Worm (Caenorhabditis elegans): ENCODE measurements around the gene rbm-17.

rbm-17 gene

ce11 chrIV:11638016-11638415, at the start of gene rbm-17:
Gene rbm-17 (plus strand): TSS chrIV:11638316.
- TF ChIP-seq unc-62 (GFP tag; optimal IDR thresholded peaks at IDR 0.05) = no peak

- TF ChIP-seq unc-62 (GFP tag; optimal IDR thresholded peaks at IDR 0.05) = no peak
These were observed 46.0 kb upstream of the rbm-17 start, which contains the start of gene spe-36 for ce11 chrIV:11592165-11592564. Gene spe-36 (minus strand): TSS chrIV:11592265.

DNA sequence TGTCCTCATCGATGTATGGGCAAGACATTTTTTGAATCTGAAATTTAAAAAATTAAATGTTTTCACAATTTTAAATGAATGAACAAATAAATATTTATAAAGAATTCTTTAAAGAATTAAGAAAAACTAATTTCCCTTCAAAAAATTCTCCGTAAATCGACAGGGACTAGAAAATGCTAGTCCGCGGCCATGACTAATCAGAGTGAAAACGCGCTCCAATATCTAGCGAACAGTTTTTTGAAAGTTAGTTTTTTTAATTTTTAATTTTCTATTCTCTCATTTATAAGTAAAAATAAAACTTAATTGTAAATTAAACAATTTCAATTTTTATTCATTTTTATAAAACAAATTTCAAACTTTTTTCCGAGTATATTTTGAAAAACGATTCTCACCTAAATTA, 45.3 kb upstream of the rbm-17 start:
- no peak for TF ChIP-seq unc-62 (GFP tag; optimal IDR thresholded peaks at IDR 0.05)

DNA sequence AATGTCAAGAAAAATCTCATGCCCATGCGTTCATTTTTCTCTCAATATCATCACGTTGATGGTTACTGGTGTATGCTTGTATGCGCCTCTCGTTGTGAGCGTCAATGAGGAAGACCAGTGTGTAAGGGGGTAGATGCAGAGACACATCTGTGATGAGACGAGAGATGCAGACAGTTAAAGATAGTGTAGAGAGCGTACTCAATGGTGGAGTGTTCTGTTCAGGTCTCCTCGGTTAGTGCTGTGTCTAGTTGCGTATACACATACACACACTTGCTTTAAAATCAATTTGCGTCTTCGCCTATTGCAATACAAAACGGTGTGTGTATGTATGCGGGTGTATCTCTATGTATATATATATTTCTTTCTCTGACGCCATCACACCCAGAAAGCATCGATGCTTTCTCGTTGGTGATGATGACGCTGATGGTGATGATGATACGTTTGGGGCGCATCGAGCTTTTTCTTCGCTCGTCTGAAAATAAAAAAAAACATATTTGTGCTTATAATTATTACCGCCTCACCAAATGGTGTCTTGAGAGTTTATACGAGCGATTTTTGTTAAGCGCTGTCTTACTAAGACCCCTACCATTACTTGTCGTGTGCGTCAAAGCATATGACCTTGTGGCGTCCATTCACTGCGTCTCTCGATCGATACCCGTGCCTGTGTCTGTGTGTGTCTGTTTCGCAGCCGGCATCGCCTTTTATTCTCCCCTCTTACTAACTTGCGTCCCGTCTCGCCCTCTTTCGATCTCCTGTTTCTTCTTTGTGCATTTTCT, 44.5 kb upstream of the rbm-17 start, which contains the start of gene F40F11.3:
TSS of gene F40F11.3 (minus strand) at position 589 of the 776 bp plus-strand sequence.
- no peak for TF ChIP-seq unc-62 (GFP tag; optimal IDR thresholded peaks at IDR 0.05)

- no peak for TF ChIP-seq unc-62 (GFP tag; optimal IDR thresholded peaks at IDR 0.05)
These were observed 43.9 kb upstream of the rbm-17 start, which contains the start of gene mig-38 for ce11 chrIV:11594191-11594673. Gene mig-38 (plus strand): TSS chrIV:11594244.

ce11 chrIV:11597079-11597478, 41.0 kb upstream of the rbm-17 start:
- TF ChIP-seq unc-62 (GFP tag; optimal IDR thresholded peaks at IDR 0.05) = no peak

DNA sequence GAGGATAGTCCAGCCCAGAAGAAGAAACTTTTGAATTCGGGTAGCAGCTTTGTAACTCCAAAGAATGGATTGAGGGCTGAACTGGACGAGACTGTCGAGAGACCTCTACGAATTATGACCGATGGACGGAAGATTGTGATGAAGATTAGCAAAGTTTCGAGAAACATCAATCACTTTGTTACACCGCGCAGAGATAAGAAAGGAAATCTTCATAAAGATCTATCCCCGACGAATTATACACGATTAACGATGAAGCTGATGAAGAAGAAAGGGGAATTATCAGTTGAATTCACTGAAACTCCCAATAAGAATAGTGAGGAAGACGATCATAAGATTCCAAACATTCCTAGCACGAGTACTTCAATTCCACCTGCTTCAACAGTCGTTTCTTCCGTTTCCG, 38.4 kb upstream of the rbm-17 start:
- no peak for TF ChIP-seq unc-62 (GFP tag; optimal IDR thresholded peaks at IDR 0.05)

DNA sequence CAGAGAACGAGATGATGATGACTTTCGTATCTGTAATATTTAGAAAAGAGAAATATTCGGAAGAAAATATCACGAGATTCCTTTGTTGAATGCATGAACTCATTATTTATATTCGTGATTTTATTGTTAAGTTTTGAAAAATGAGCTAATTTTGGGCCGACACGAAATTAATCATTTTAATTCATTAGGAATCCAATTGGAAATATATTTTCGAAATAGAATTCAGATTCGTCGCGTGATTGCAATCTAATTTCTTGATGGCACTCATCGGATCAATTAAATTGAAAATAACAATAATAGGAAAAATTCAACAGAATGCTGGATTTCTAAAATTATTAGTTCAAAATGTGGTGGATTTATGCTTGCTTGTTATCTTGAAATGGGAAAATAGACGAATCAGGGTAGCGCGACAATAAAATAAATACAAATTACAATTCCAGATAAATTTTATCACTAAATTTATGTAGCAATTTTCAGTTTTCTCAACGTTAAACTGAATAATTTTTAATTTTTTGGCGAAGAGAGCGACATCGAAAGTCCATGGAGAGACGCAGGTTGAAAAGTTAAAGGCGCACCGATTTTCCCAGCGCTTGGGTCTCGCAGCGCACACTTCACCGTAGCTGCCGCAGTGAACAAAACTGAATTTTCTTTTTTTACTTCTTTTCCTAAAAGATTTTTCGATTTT, 36.3 kb upstream of the rbm-17 start:
- TF ChIP-seq unc-62 (GFP tag; optimal IDR thresholded peaks at IDR 0.05) = no peak

ce11 chrIV:11602498-11603068, 35.5 kb upstream of the rbm-17 start, which contains the start of gene rps-11:
Gene rps-11 (plus strand): TSS chrIV:11602641.
- no peak for TF ChIP-seq unc-62 (GFP tag; optimal IDR thresholded peaks at IDR 0.05)

DNA sequence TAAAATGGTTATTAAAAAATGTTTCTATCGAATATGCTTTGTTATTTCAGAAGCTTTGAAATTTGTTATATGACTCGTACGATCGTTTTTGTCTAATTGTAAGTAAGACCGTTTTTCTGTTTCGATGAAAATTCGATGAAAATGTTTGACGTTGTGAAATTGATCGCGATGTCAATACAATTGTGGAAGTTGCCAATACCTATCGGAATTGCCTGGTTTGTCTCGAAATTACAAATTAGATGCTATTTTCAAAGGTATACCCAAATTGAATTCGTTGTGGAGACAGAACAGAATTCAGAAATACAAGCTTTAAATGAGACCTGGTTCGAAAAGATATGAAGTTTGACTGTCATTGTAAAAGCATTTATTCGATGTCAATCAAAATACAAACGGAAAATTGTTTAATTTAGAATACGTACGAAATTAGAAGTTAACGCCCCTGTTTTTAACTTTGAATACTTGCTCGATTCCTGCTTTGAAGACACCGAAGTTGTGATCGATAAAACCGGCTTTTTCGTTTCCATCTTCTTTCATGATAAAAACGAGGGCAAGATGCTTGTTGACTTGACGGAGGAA, 34.8 kb upstream of the rbm-17 start:
- no peak for TF ChIP-seq unc-62 (GFP tag; optimal IDR thresholded peaks at IDR 0.05)

DNA sequence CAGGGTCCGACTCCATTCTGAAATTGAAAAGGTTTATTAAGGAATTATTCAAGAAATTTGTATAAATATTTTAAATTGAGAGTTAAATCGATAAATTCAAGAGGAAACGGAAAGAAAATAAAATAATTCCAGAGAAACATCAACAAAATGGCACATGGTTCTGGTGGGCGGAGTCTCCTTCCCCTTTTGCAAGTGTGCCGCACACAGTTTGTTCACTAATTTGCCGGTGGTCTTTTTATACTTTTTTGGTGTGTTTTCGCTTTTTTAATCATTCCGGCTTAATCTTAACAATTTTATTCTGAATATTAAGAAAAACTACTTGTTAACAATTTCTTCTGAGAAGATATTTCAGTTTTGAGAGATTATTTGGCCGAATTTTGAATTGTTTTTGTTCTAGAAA, 33.2 kb upstream of the rbm-17 start, which contains the start of the genes ragc-1 and Y24F12A.1:
TSS of gene ragc-1 (minus strand) at position 25 of the 400 bp plus-strand sequence.
TSS of gene Y24F12A.1 (plus strand) at position 346 of the 400 bp plus-strand sequence.
- no peak for TF ChIP-seq unc-62 (GFP tag; optimal IDR thresholded peaks at IDR 0.05)

- TF ChIP-seq unc-62 (GFP tag; optimal IDR thresholded peaks at IDR 0.05) = no peak
These were observed 17.2 kb upstream of the rbm-17 start, which contains the start of gene dsl-5 for ce11 chrIV:11620909-11621308. Gene dsl-5 (minus strand): TSS chrIV:11621009.

- TF ChIP-seq unc-62 (GFP tag; optimal IDR thresholded peaks at IDR 0.05) = no peak
These were observed 15.8 kb upstream of the rbm-17 start for ce11 chrIV:11622336-11622735.

- no peak for TF ChIP-seq unc-62 (GFP tag; optimal IDR thresholded peaks at IDR 0.05)
These were observed 15.1 kb upstream of the rbm-17 start, which contains the start of gene lys-4 for ce11 chrIV:11623060-11623459. Gene lys-4 (minus strand): TSS chrIV:11623174.

DNA sequence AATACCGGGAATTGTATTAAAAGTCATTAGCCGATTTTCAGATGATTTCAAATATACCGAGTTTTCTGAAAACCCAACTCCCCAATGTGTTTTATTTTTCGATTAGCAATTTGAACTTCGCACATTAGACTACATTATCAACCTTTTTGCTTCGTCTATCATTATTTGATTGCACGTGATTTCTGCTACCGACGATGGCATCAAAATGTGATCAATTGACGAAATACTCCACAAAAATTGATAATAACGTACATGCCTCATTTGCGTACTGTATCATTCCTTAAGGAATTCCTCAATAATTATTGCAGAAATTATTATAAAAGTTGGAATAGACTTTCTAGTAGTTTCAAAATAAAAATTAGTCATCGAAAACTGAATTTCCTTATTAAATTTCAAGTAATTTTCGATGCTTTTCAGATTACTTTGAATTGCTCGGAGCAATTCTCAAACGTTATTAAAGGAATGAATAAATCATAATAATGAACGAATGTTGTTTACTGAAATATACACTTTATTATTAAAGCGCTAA, 14.3 kb upstream of the rbm-17 start:
- TF ChIP-seq unc-62 (GFP tag; optimal IDR thresholded peaks at IDR 0.05) = no peak
